Worm (Caenorhabditis elegans) whole organism, early embryonic: ENCODE data around the gene C27B7.2.

Experiments
- B0310.2 ChIP-seq: sonication (generic microtip); optimal IDR thresholded peaks from 2 replicates; lab custom pipeline; 2016; ENCODE audit warnings: mild to moderate bottlenecking, missing genetic modification characterization, missing compliant biosample characterization
- F13C5.2 ChIP-seq: sonication (generic microtip); optimal IDR thresholded peaks from 2 replicates; lab custom pipeline; 2017; ENCODE audit warnings: mild to moderate bottlenecking, missing genetic modification characterization, inconsistent platforms, missing compliant biosample characterization
- aly-1 ChIP-seq: sonication (generic microtip); optimal IDR thresholded peaks from 2 replicates; lab custom pipeline; 2016; ENCODE audit warnings: missing genetic modification characterization, missing compliant biosample characterization
- ama-1 ChIP-seq: fragments of 150-350 bp; optimal IDR thresholded peaks from 2 replicates; lab custom pipeline; 2014
- ceh-13 ChIP-seq: fragments of 200-800 bp; sonication (Bioruptor generic); optimal IDR thresholded peaks from 2 replicates; lab custom pipeline; 2018; ENCODE audit warnings: mild to moderate bottlenecking, missing genetic modification characterization, missing compliant biosample characterization
- ceh-36 ChIP-seq: sonication (generic microtip); optimal IDR thresholded peaks from 2 replicates; lab custom pipeline; 2016; ENCODE audit warnings: missing genetic modification characterization, inconsistent platforms, missing compliant biosample characterization
- flt-1 ChIP-seq: fragments of 200-800 bp; sonication (Bioruptor generic); IDR thresholded peaks from 2 replicates; pipeline ENCODE4 v1.3.6; 2022; ENCODE audit warnings: missing genetic modification characterization, missing compliant biosample characterization
- hmbx-1 ChIP-seq: sonication (generic microtip); optimal IDR thresholded peaks from 2 replicates; lab custom pipeline; 2016; ENCODE audit warnings: mild to moderate bottlenecking, missing genetic modification characterization, missing compliant biosample characterization
- hmg-4 ChIP-seq: fragments of 200-800 bp; sonication (Bioruptor generic); optimal IDR thresholded peaks from 2 replicates; lab custom pipeline; 2018; ENCODE audit warnings: mild to moderate bottlenecking, missing genetic modification characterization, missing compliant biosample characterization
- hnd-1 ChIP-seq: sonication (generic microtip); optimal IDR thresholded peaks from 2 replicates; lab custom pipeline; 2016; ENCODE audit warnings: missing genetic modification characterization, missing compliant biosample characterization
- pes-1 ChIP-seq: fragments of 200-800 bp; sonication (Bioruptor generic); IDR thresholded peaks from 2 replicates; pipeline ENCODE4 v1.3.6; 2022; ENCODE audit warnings: missing genetic modification reagents, missing genetic modification characterization, missing compliant biosample characterization
- sea-1 ChIP-seq: fragments of 200-800 bp; sonication (Bioruptor generic); conservative IDR thresholded peaks from 2 replicates; pipeline ENCODE4 v1.3.6; 2022; ENCODE audit warnings: missing genetic modification characterization, missing compliant biosample characterization
- tbx-11 ChIP-seq: fragments of 200-800 bp; sonication (Bioruptor generic); IDR thresholded peaks from 2 replicates; pipeline ENCODE4 v1.3.6; 2022; ENCODE audit warnings: missing genetic modification characterization, missing compliant biosample characterization
- tra-4 ChIP-seq: sonication (generic microtip); optimal IDR thresholded peaks from 2 replicates; lab custom pipeline; 2017; ENCODE audit warnings: missing genetic modification characterization, missing compliant biosample characterization

ce11 chrIV:8927093-8927492 is 34.4 kb downstream of the C27B7.2 start:
- TF ChIP-seq hnd-1 (tag; lab: Kevin White, UChicago) (peak; percentile 86), F13C5.2 (tag; lab: Kevin White, UChicago) (peak; percentile 96), ama-1 (lab: Kevin White, UChicago) (no peak), ceh-36 (tag; lab: Kevin White, UChicago) (peak; percentile 95), sea-1 (GFP tag; lab: Robert Waterston, UW) (peak; percentile 99), tbx-11 (peak; percentile 99), pes-1 (peak; percentile 97), hmg-4 (GFP tag; lab: Kevin White, UChicago) (peak; percentile 98), hmbx-1 (tag; lab: Kevin White, UChicago) (peak; percentile 91), aly-1 (tag; lab: Kevin White, UChicago) (peak; percentile 98), B0310.2 (tag; lab: Kevin White, UChicago) (peak; percentile 97), flt-1 (peak; percentile 97), tra-4 (tag; lab: Kevin White, UChicago) (peak; percentile 97), ceh-13 (GFP tag; lab: Kevin White, UChicago) (peak; percentile 92)
